Worm (Caenorhabditis elegans): ENCODE measurements around the gene F44E5.15.

DNA sequence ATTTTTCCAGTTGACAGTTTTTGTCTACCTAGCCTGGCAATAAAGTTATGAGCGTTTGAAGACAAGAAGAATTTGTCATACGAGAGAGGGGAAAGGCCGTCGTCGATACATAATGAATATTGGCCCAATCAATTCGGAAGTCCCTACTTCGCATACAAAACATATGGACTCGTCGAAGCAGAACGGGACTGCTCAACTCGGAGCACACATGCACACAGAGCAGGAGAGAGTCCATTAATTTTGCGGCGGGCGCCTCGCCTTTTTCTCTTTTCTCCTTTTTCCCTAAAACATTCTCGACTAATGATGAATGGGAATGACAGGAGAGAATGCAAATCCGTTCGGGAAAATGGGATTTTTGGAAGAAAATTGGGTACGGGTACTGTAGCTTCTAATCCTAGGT, 40.0 kb upstream of the F44E5.15 start, which contains the start of gene F13D12.8:
- TF ChIP-seq nhr-6 (tag; optimal IDR thresholded peaks at IDR 0.05), result no peak
- TF ChIP-seq nhr-237 (tag; optimal IDR thresholded peaks at IDR 0.05), result no peak
- no peak for TF ChIP-seq mab-5 (tag; optimal IDR thresholded peaks at IDR 0.05)
- TF ChIP-seq unc-62 (GFP tag; optimal IDR thresholded peaks at IDR 0.05), result no peak
- TF ChIP-seq lin-39 (tag; optimal IDR thresholded peaks at IDR 0.05), result no peak
- TF ChIP-seq zag-1 (tag; optimal IDR thresholded peaks at IDR 0.05), result no peak
- TF ChIP-seq mdl-1 (tag; optimal IDR thresholded peaks at IDR 0.05), result no peak
